Worm (Caenorhabditis elegans) whole organism, young adult: ENCODE measurements around the gene tbc-12.

Experiments used
- B0019.2 ChIP-seq: fragments of 200-800 bp; sonication (Bioruptor generic); conservative IDR thresholded peaks from 2 replicates; pipeline ENCODE4 v1.3.6; 2022; ENCODE audit warnings: missing genetic modification reagents, missing genetic modification characterization, missing compliant biosample characterization
- B0035.1 ChIP-seq: sonication (generic microtip); optimal IDR thresholded peaks from 2 replicates; lab custom pipeline; 2016; ENCODE audit warnings: missing genetic modification characterization, mild to moderate bottlenecking, missing compliant biosample characterization, missing genotype, missing genetic modification reagents
- D2030.7 ChIP-seq: fragments of 200-800 bp; sonication (Bioruptor generic); IDR thresholded peaks from 2 replicates; pipeline ENCODE4 v1.3.6; 2022; ENCODE audit warnings: missing genetic modification reagents, missing genetic modification characterization, missing compliant biosample characterization
- F10E7.11 ChIP-seq: sonication (generic microtip); optimal IDR thresholded peaks from 2 replicates; lab custom pipeline; 2017; ENCODE audit warnings: mild to moderate bottlenecking, missing genetic modification characterization, moderate library complexity, missing compliant biosample characterization
- F23B12.7 ChIP-seq: sonication (generic microtip); optimal IDR thresholded peaks from 2 replicates; lab custom pipeline; 2017; ENCODE audit warnings: missing genetic modification characterization, mild to moderate bottlenecking, missing compliant biosample characterization, antibody characterized with exemption, moderate library complexity; ENCODE audit not compliant: insufficient read depth
- F49E8.2 ChIP-seq: sonication (generic microtip); optimal IDR thresholded peaks from 3 replicates; lab custom pipeline; 2017; ENCODE audit warnings: missing genetic modification characterization, mild to moderate bottlenecking, missing compliant biosample characterization, antibody characterized with exemption, moderate library complexity; ENCODE audit not compliant: insufficient read depth
- F57A8.1 ChIP-seq: fragments of 200-800 bp; sonication (Bioruptor generic); optimal IDR thresholded peaks from 2 replicates; lab custom pipeline; 2018; ENCODE audit warnings: mild to moderate bottlenecking, missing genetic modification characterization, moderate library complexity, missing compliant biosample characterization
- K12H6.12 ChIP-seq: fragments of 200-800 bp; sonication (Bioruptor generic); optimal IDR thresholded peaks from 2 replicates; lab custom pipeline; 2018; ENCODE audit warnings: mild to moderate bottlenecking, missing genetic modification characterization, missing compliant biosample characterization
- T07F8.4 ChIP-seq: sonication (generic microtip); optimal IDR thresholded peaks from 2 replicates; lab custom pipeline; 2016; ENCODE audit warnings: mild to moderate bottlenecking, missing genetic modification characterization, moderate library complexity, missing compliant biosample characterization
- Y56A3A.18 ChIP-seq: fragments of 200-800 bp; sonication (Bioruptor generic); IDR thresholded peaks from 2 replicates; pipeline ENCODE4 v1.3.6; 2022; ENCODE audit warnings: missing genetic modification reagents, missing genetic modification characterization, missing compliant biosample characterization
- Y95B8A.8 ChIP-seq: fragments of 200-800 bp; sonication (Bioruptor generic); IDR thresholded peaks from 2 replicates; pipeline ENCODE4 v1.3.6; 2022; ENCODE audit warnings: missing genetic modification reagents, missing genetic modification characterization, missing compliant biosample characterization
- ZK185.1 ChIP-seq: sonication (generic microtip); optimal IDR thresholded peaks from 2 replicates; lab custom pipeline; 2016; ENCODE audit warnings: mild to moderate bottlenecking, missing genetic modification characterization, missing compliant biosample characterization; ENCODE audit not compliant: poor library complexity, severe bottlenecking
- ama-1 ChIP-seq, 3 experiments: fragments of 150-350 bp in 1 of 3; sonication (generic microtip) in 2 of 3; optimal IDR thresholded peaks; 2 replicates each; lab custom pipeline; 2014 to 2018; ENCODE audit warnings: missing biosample characterization in 2 of 3, missing genetic modification characterization in 2 of 3, missing genetic modification reagents in 2 of 3
- aptf-2 ChIP-seq: fragments of 200-800 bp; sonication (Bioruptor generic); conservative IDR thresholded peaks from 2 replicates; pipeline ENCODE4 v1.3.6; 2022; ENCODE audit warnings: missing genetic modification reagents, missing genetic modification characterization, missing compliant biosample characterization
- attf-3 ChIP-seq: fragments of 200-800 bp; sonication (Bioruptor generic); conservative IDR thresholded peaks from 2 replicates; pipeline ENCODE4 v1.3.6; 2022; ENCODE audit warnings: missing genetic modification reagents, missing genetic modification characterization, missing compliant biosample characterization
- attf-5 ChIP-seq: fragments of 200-800 bp; sonication (Bioruptor generic); optimal IDR thresholded peaks from 2 replicates; lab custom pipeline; 2018; ENCODE audit warnings: mild to moderate bottlenecking, missing genetic modification characterization, missing compliant biosample characterization
- bed-1 ChIP-seq: fragments of 200-800 bp; sonication (Bioruptor generic); IDR thresholded peaks from 2 replicates; pipeline ENCODE4 v1.3.6; 2022; ENCODE audit warnings: missing genetic modification reagents, missing genetic modification characterization, missing compliant biosample characterization
- bed-2 ChIP-seq: fragments of 200-800 bp; sonication (Bioruptor generic); IDR thresholded peaks from 2 replicates; pipeline ENCODE4 v1.3.6; 2022; ENCODE audit warnings: missing genetic modification reagents, missing genetic modification characterization, missing compliant biosample characterization
- ccch-3 ChIP-seq: fragments of 200-800 bp; sonication (Bioruptor generic); optimal IDR thresholded peaks from 2 replicates; lab custom pipeline; 2018; ENCODE audit warnings: mild to moderate bottlenecking, missing genetic modification characterization, missing compliant biosample characterization
- ceh-27 ChIP-seq: fragments of 200-800 bp; sonication (Bioruptor generic); optimal IDR thresholded peaks from 2 replicates; lab custom pipeline; 2018; ENCODE audit warnings: mild to moderate bottlenecking, missing genetic modification characterization, moderate library complexity, missing compliant biosample characterization
- ceh-58 ChIP-seq: fragments of 200-800 bp; sonication (Bioruptor generic); IDR thresholded peaks from 2 replicates; pipeline ENCODE4 v1.3.6; 2022; ENCODE audit warnings: missing genetic modification characterization, missing compliant biosample characterization
- ceh-91 ChIP-seq: fragments of 200-800 bp; sonication (Bioruptor generic); IDR thresholded peaks from 2 replicates; pipeline ENCODE4 v1.3.6; 2022; ENCODE audit warnings: missing genetic modification reagents, missing genetic modification characterization, missing compliant biosample characterization
- die-1 ChIP-seq: sonication (generic microtip); optimal IDR thresholded peaks from 2 replicates; lab custom pipeline; 2016; ENCODE audit warnings: missing genotype, mild to moderate bottlenecking, missing genetic modification characterization, missing compliant biosample characterization
- dox-1 ChIP-seq: fragments of 200-800 bp; sonication (Bioruptor generic); IDR thresholded peaks from 2 replicates; pipeline ENCODE4 v1.3.6; 2022; ENCODE audit warnings: missing genetic modification reagents, missing genetic modification characterization, missing compliant biosample characterization
- efl-1 ChIP-seq: fragments of 150-350 bp; optimal IDR thresholded peaks from 2 replicates; lab custom pipeline; 2014; ENCODE audit warnings: missing biosample characterization, missing genetic modification reagents, missing genetic modification characterization
- egl-18 ChIP-seq: fragments of 200-800 bp; sonication (Bioruptor generic); IDR thresholded peaks from 2 replicates; pipeline ENCODE4 v1.3.6; 2022; ENCODE audit warnings: missing genetic modification reagents, missing genetic modification characterization, missing compliant biosample characterization
- egrh-3 ChIP-seq: fragments of 200-800 bp; sonication (Bioruptor generic); IDR thresholded peaks from 2 replicates; pipeline ENCODE4 v1.3.6; 2022; ENCODE audit warnings: missing genetic modification reagents, missing genetic modification characterization, missing compliant biosample characterization
- him-1 ChIP-seq: sonication (generic microtip); optimal IDR thresholded peaks from 2 replicates; lab custom pipeline; 2016; ENCODE audit warnings: missing genotype, missing genetic modification reagents, missing genetic modification characterization, missing compliant biosample characterization
- hlh-26 ChIP-seq: fragments of 200-800 bp; sonication (Bioruptor generic); conservative IDR thresholded peaks from 2 replicates; pipeline ENCODE4 v1.3.6; 2022; ENCODE audit warnings: missing genetic modification reagents, missing genetic modification characterization, missing compliant biosample characterization
- hmg-1.2 ChIP-seq: fragments of 200-800 bp; sonication (Bioruptor generic); IDR thresholded peaks from 2 replicates; pipeline ENCODE4 v1.3.6; 2022; ENCODE audit warnings: missing genetic modification reagents, missing genetic modification characterization, missing compliant biosample characterization
- hsf-1 ChIP-seq: fragments of 200-800 bp; sonication (Bioruptor generic); IDR thresholded peaks from 2 replicates; pipeline ENCODE4 v1.3.6; 2022; ENCODE audit warnings: missing genetic modification reagents, missing genetic modification characterization, missing compliant biosample characterization
- let-607 ChIP-seq, 2 experiments: fragments of 200-800 bp in 1 of 2; sonication (Bioruptor generic) in 1 of 2; sonication (generic microtip) in 1 of 2; optimal IDR thresholded peaks; 2 replicates each; lab custom pipeline; 2016 to 2018; ENCODE audit warnings: mild to moderate bottlenecking in 2 of 2, missing compliant biosample characterization in 2 of 2, missing genetic modification characterization in 2 of 2, moderate library complexity in 2 of 2, missing genotype in 1 of 2
- lin-26 ChIP-seq: fragments of 200-800 bp; sonication (Bioruptor generic); IDR thresholded peaks from 2 replicates; pipeline ENCODE4 v1.3.6; 2022; ENCODE audit warnings: missing genetic modification reagents, missing genetic modification characterization, missing compliant biosample characterization
- lin-54 ChIP-seq: fragments of 200-800 bp; sonication (Bioruptor generic); optimal IDR thresholded peaks from 2 replicates; lab custom pipeline; 2018; ENCODE audit warnings: mild to moderate bottlenecking, missing genetic modification characterization, missing compliant biosample characterization
- madf-3 ChIP-seq: fragments of 200-800 bp; sonication (Bioruptor generic); IDR thresholded peaks from 2 replicates; pipeline ENCODE4 v1.3.6; 2022; ENCODE audit warnings: missing genetic modification reagents, missing genetic modification characterization, missing compliant biosample characterization
- mes-4 ChIP-seq: sonication (generic microtip); optimal IDR thresholded peaks from 2 replicates; lab custom pipeline; 2016; ENCODE audit warnings: missing genotype, missing genetic modification characterization, missing compliant biosample characterization
- nfya-1 ChIP-seq: sonication (generic microtip); optimal IDR thresholded peaks from 2 replicates; lab custom pipeline; 2017; ENCODE audit warnings: antibody characterized with exemption, missing compliant biosample characterization, missing genetic modification characterization, borderline replicate concordance; ENCODE audit not compliant: insufficient read depth
- nhr-120 ChIP-seq: fragments of 200-800 bp; sonication (Bioruptor generic); IDR thresholded peaks from 2 replicates; pipeline ENCODE4 v1.3.6; 2022; ENCODE audit warnings: missing genetic modification characterization, missing compliant biosample characterization
- nhr-27 ChIP-seq: fragments of 200-800 bp; sonication (Bioruptor generic); optimal IDR thresholded peaks from 2 replicates; lab custom pipeline; 2018; ENCODE audit warnings: mild to moderate bottlenecking, missing genetic modification characterization, moderate library complexity, missing compliant biosample characterization
- nhr-80 ChIP-seq: sonication (generic microtip); optimal IDR thresholded peaks from 2 replicates; lab custom pipeline; 2016; ENCODE audit warnings: missing genetic modification characterization, missing compliant biosample characterization
- snpc-1.3 ChIP-seq: sonication (generic microtip); optimal IDR thresholded peaks from 2 replicates; lab custom pipeline; 2017; ENCODE audit warnings: missing genetic modification characterization, mild to moderate bottlenecking, missing compliant biosample characterization, antibody characterized with exemption, moderate library complexity, missing genotype, missing genetic modification reagents; ENCODE audit not compliant: insufficient read depth
- tbp1 ChIP-seq: fragments of 200-800 bp; sonication (Bioruptor generic); optimal IDR thresholded peaks from 2 replicates; lab custom pipeline; 2018; ENCODE audit warnings: mild to moderate bottlenecking, missing genetic modification characterization, missing compliant biosample characterization
- xnd-1 ChIP-seq: sonication (generic microtip); optimal IDR thresholded peaks from 2 replicates; lab custom pipeline; 2016; ENCODE audit warnings: missing genotype, missing genetic modification reagents, missing genetic modification characterization, missing compliant biosample characterization
- zfh-2 ChIP-seq: fragments of 200-800 bp; sonication (Bioruptor generic); conservative IDR thresholded peaks from 2 replicates; pipeline ENCODE4 v1.3.6; 2022; ENCODE audit warnings: missing genetic modification reagents, missing genetic modification characterization, missing compliant biosample characterization
- zim-3 ChIP-seq: sonication (generic microtip); optimal IDR thresholded peaks from 2 replicates; lab custom pipeline; 2017; ENCODE audit warnings: mild to moderate bottlenecking, missing genetic modification characterization, moderate library complexity, missing compliant biosample characterization
- ztf-26 ChIP-seq: sonication (generic microtip); optimal IDR thresholded peaks from 2 replicates; lab custom pipeline; 2017; ENCODE audit warnings: missing genetic modification characterization, missing compliant biosample characterization
- ztf-3 ChIP-seq: fragments of 200-800 bp; sonication (Bioruptor generic); optimal IDR thresholded peaks from 2 replicates; lab custom pipeline; 2018; ENCODE audit warnings: mild to moderate bottlenecking, missing genetic modification characterization, missing compliant biosample characterization

Gene tbc-12

ce11 chrX:2527877-2528276 lies 4.4 kb downstream of the tbc-12 start (continued):
- TF ChIP-seq snpc-1.3 (tag; lab: Kevin White, UChicago) (peak; percentile 31), let-607 (tag; optimal IDR thresholded peaks at IDR 0.05; lab: Kevin White, UChicago) (peak in 1 of 2 experiments; percentile 47), hlh-26 (GFP tag; lab: Robert Waterston, UW) (no peak), ztf-3 (GFP tag; lab: Kevin White, UChicago) (no peak), dox-1 (peak; percentile 81), B0019.2 (GFP tag; lab: Robert Waterston, UW) (no peak), him-1 (tag; lab: Kevin White, UChicago) (peak; percentile 21), zfh-2 (GFP tag; lab: Robert Waterston, UW) (peak; percentile 69), madf-3 (0 out of 2 replicates have a peak, but pooled peaks have one; percentile 65), F23B12.7 (tag; lab: Kevin White, UChicago) (no peak), D2030.7 (peak; percentile 66), Y56A3A.18 (peak; percentile 19; the same call in 1 of the 2 replicates), ceh-27 (no peak), ztf-26 (tag; lab: Kevin White, UChicago) (no peak), ceh-91 (GFP tag; lab: Robert Waterston, UW) (no peak), K12H6.12 (tag; lab: Kevin White, UChicago) (no peak), B0035.1 (peak; percentile 3), efl-1 (no peak), aptf-2 (no peak), F10E7.11 (tag; lab: Kevin White, UChicago) (no peak), attf-3 (no peak), egl-18 (GFP tag; lab: Robert Waterston, UW) (no peak), mes-4 (peak; percentile 54), bed-2 (GFP tag; lab: Robert Waterston, UW) (no peak), egrh-3 (peak; percentile 58; the same call in 1 of the 2 replicates), nfya-1 (tag; lab: Kevin White, UChicago) (no peak), nhr-27 (tag; lab: Kevin White, UChicago) (no peak), ZK185.1 (tag; lab: Kevin White, UChicago) (no peak), zim-3 (tag; lab: Kevin White, UChicago) (peak; percentile 70), nhr-120 (GFP tag; lab: Robert Waterston, UW) (0 out of 2 replicates have a peak, but pooled peaks have one; percentile 16), hsf-1 (GFP tag; lab: Robert Waterston, UW) (0 out of 2 replicates have a peak, but pooled peaks have one; percentile 30), die-1 (tag; lab: Kevin White, UChicago) (peak; percentile 74), attf-5 (no peak), hmg-1.2 (peak; percentile 69), lin-26 (GFP tag; lab: Robert Waterston, UW) (peak; percentile 78), tbp1 (GFP tag; lab: Kevin White, UChicago) (peak; percentile 93), nhr-80 (tag; lab: Kevin White, UChicago) (no peak), xnd-1 (tag; lab: Kevin White, UChicago) (no peak), F57A8.1 (GFP tag; lab: Kevin White, UChicago) (no peak), F49E8.2 (tag; lab: Kevin White, UChicago) (no peak), ceh-58 (GFP tag; lab: Robert Waterston, UW) (no peak), ccch-3 (GFP tag; lab: Kevin White, UChicago) (no peak), lin-54 (GFP tag; lab: Kevin White, UChicago) (no peak), bed-1 (no peak), ama-1 (optimal IDR thresholded peaks at IDR 0.05; lab: Kevin White, UChicago) (no peak), ama-1 (GFP tag; optimal IDR thresholded peaks at IDR 0.05; lab: Kevin White, UChicago) (peak; percentile 3 to 26), T07F8.4 (tag; lab: Kevin White, UChicago) (no peak), Y95B8A.8 (GFP tag; lab: Robert Waterston, UW) (no peak)
